Worm (Caenorhabditis elegans): Measurements from ENCODE around the gene VF13D12L.3.

VF13D12L.3 gene

DNA sequence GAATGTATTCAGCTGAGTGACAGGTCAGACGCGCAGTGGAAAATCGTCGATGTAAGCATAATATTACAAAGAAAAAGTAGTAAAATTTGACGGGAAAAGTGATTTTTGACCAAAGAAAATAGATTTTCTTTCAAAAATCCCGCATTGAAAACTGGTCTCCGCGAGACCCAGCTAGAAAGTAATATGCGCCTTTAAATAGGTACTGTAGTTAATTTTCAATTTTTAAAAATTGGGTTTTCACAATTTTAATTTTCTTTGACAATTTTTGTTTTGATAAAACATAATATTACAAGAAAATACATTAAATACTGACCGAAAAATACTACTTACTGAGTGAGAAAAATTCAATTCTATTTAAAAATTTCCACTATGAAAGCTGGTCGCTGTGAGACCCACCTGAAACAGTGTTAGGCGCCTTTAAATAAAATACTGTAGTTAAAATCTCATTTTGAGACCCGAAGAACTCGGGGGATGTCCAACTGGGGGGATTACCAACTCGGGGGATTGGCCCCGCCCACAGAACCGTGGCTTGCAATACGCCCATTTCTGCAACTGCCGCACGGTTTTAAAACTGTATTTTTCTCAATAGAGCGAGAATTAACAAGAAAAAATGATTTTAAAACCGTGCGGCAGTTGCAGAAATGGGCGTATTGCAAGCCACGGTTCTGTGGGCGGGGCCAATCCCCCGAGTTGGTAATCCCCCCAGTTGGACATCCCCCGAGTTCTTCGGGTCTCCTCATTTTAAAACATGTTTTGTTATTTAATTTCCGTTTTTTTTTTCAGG lies 10.5 kb upstream of the VF13D12L.3 start, which contains the start of gene tars-1:
tars-1 (minus strand) TSS at position 497 of the 784 bp plus-strand sequence.
- peak; percentile 20 for TF ChIP-seq unc-55 (GFP tag; optimal IDR thresholded peaks at IDR 0.05)

- TF ChIP-seq ceh-2 (tag; optimal IDR thresholded peaks at IDR 0.05) (no peak), dmd-4 (tag; optimal IDR thresholded peaks at IDR 0.05; ENCODE audit: borderline replicate concordance) (no peak), ceh-6 (GFP tag; optimal IDR thresholded peaks at IDR 0.05) (no peak)
These were observed 9.9 kb upstream of the VF13D12L.3 start, which contains the start of gene xpf-1 for ce11 chrII:11695945-11696270. xpf-1 (plus strand) TSS chrII:11696171.

ce11 chrII:11700200-11700599 lies 5.6 kb upstream of the VF13D12L.3 start, which contains the start of gene inos-1:
inos-1 (minus strand) TSS chrII:11700300.
- TF ChIP-seq ceh-24 (tag; optimal IDR thresholded peaks at IDR 0.05): no peak
- TF ChIP-seq tbx-7 (tag; optimal IDR thresholded peaks at IDR 0.05): no peak
- TF ChIP-seq unc-55 (GFP tag; optimal IDR thresholded peaks at IDR 0.05): no peak
- no peak for TF ChIP-seq F13H6.1 (tag; optimal IDR thresholded peaks at IDR 0.05)
- TF ChIP-seq pqm-1 (tag; optimal IDR thresholded peaks at IDR 0.05): no peak

- no peak for TF ChIP-seq sox-4 (tag; optimal IDR thresholded peaks at IDR 0.05)
These were observed 5.2 kb upstream of the VF13D12L.3 start for ce11 chrII:11700635-11701034.

DNA sequence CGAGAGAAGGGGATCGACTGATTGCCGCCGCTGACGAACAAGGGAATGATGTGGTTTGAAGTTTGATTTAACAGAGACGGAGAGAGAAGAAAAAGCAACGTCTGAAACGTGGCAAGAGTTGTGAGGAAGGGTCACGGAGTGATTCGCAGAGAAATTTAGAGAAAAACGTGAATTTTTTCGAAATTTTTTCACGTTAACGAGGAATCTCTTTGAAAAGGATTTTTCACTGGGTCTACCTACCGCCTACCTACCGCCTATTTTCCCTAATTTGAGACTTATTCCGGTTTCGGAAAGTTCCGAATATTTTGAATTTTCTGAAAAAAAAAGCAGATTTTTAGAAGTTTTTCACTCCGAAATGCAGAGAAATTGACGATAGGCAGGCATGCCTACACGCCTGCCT lies 3.7 kb downstream of the VF13D12L.3 start, which contains the start of gene fcmt-1:
fcmt-1 (minus strand) TSS at position 101 of the 400 bp plus-strand sequence.
- no peak for TF ChIP-seq elt-4 (tag; optimal IDR thresholded peaks at IDR 0.05)

- TF ChIP-seq pha-4 (tag; optimal IDR thresholded peaks at IDR 0.05) (no peak), fax-1 (tag; optimal IDR thresholded peaks at IDR 0.05) (no peak), elt-2 (tag; optimal IDR thresholded peaks at IDR 0.05) (no peak), unc-86 (tag; optimal IDR thresholded peaks at IDR 0.05) (no peak), fkh-10 (GFP tag; optimal IDR thresholded peaks at IDR 0.05) (no peak), eyg-1 (tag; optimal IDR thresholded peaks at IDR 0.05) (no peak), tbx-2 (tag; optimal IDR thresholded peaks at IDR 0.05) (no peak)
These were observed 5.0 kb downstream of the VF13D12L.3 start for ce11 chrII:11710771-11711170.

DNA sequence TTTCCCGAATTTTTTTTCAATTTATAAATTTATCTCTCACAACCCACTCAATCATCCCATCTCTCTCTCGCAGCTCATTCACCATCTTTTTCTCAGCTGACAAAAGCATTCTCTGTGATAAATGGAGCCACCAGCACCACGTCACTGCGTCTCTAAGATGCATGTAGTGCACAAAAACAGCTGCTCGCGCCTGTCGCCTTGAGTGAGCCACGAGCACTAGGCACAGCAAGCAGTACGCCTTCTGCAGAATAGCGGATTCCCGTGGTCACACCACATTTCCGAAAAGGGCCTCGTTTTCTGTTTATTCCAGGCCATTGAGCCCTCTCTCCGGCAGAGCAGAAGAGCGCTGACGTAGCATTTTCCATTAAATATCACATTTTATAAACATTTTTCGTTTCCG lies 7.8 kb downstream of the VF13D12L.3 start, which contains the start of gene F13D12.10:
F13D12.10 (plus strand) TSS at position 231 of the 400 bp plus-strand sequence.
- no peak for TF ChIP-seq lin-11 (tag; optimal IDR thresholded peaks at IDR 0.05)
- peak; percentile 64 for TF ChIP-seq ceh-18 (tag; optimal IDR thresholded peaks at IDR 0.05)
- no peak for TF ChIP-seq fax-1 (tag; optimal IDR thresholded peaks at IDR 0.05)
- no peak for TF ChIP-seq pqm-1 (tag; optimal IDR thresholded peaks at IDR 0.05)
- no peak for TF ChIP-seq npax-4 (tag; optimal IDR thresholded peaks at IDR 0.05)
- TF ChIP-seq unc-55 (GFP tag; optimal IDR thresholded peaks at IDR 0.05): peak; percentile 20
- no peak for TF ChIP-seq ref-2 (tag; optimal IDR thresholded peaks at IDR 0.05)
- no peak for TF ChIP-seq dmd-4 (tag; optimal IDR thresholded peaks at IDR 0.05; ENCODE audit: borderline replicate concordance)
- TF ChIP-seq ttx-3 (tag; optimal IDR thresholded peaks at IDR 0.05): no peak
- no peak for TF ChIP-seq dve-1 (tag; optimal IDR thresholded peaks at IDR 0.05)

DNA sequence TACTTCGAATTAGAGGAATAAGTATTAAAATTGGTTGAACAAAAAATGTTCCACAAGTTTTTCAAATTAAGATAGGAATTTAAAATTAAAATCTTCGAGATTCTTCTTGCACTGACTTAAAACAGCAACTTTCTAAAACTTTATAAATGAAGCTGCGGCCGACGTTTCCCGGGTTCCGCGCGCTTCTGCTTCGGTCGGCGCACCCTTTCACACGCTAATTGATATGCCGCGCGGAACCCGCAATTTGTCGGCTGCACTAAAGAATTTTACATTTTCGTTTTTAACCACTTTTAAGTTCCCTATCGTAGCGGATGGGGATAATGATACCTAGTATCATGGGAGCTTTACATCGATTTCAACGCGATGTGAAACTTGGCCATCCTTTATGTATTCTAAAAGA lies 8.9 kb downstream of the VF13D12L.3 start:
- TF ChIP-seq C38D4.7 (GFP tag; optimal IDR thresholded peaks at IDR 0.05): no peak

DNA sequence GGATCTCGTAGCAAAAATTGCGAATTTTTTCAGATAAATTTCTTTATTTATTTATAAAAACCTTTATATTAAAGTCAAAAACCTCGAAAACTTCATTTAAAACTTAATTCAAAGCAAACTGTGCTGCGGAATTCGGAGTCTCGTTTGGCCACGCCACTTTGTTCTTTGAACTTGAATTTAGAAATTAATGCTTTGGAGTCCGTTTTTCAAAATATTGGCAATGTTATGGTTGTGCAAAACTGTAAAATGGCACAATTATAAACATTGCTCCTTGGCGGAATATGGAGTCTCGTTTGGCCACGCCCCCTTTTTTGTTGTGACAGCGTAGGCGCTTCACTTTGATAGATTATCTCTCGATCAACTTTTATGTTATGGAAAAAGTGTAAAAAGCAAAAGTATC lies 13.7 kb downstream of the VF13D12L.3 start:
- TF ChIP-seq pag-3 (tag; optimal IDR thresholded peaks at IDR 0.05; ENCODE audit: borderline replicate concordance): no peak
- no peak for TF ChIP-seq rnt-1 (tag; optimal IDR thresholded peaks at IDR 0.05)
- no peak for TF ChIP-seq pqm-1 (tag; optimal IDR thresholded peaks at IDR 0.05)
- no peak for TF ChIP-seq pha-4 (tag; optimal IDR thresholded peaks at IDR 0.05)
- no peak for TF ChIP-seq ama-1 (optimal IDR thresholded peaks at IDR 0.05)
- no peak for TF ChIP-seq ceh-34 (tag; optimal IDR thresholded peaks at IDR 0.05)
- TF ChIP-seq ceh-19 (GFP tag; optimal IDR thresholded peaks at IDR 0.05): no peak
- no peak for TF ChIP-seq ceh-18 (tag; optimal IDR thresholded peaks at IDR 0.05)
- TF ChIP-seq ceh-48 (tag; optimal IDR thresholded peaks at IDR 0.05): no peak
- TF ChIP-seq elt-4 (tag; optimal IDR thresholded peaks at IDR 0.05): no peak
- no peak for TF ChIP-seq pros-1 (tag; optimal IDR thresholded peaks at IDR 0.05)
- no peak for TF ChIP-seq ets-4 (tag; optimal IDR thresholded peaks at IDR 0.05)
- TF ChIP-seq ceh-22 (tag; optimal IDR thresholded peaks at IDR 0.05): no peak
- no peak for TF ChIP-seq C08G9.2 (tag; optimal IDR thresholded peaks at IDR 0.05)
- no peak for TF ChIP-seq madf-2 (tag; optimal IDR thresholded peaks at IDR 0.05)
- TF ChIP-seq ceh-24 (tag; optimal IDR thresholded peaks at IDR 0.05): no peak

Data from whole organism, late embryonic.